Worm (Caenorhabditis elegans): ENCODE data around the gene npr-32.

ce11 chrIV:17233494-17233893, 2.6 kb upstream of the npr-32 start:
- TF ChIP-seq mdl-1 (tag; optimal IDR thresholded peaks at IDR 0.05) = no peak
- TF ChIP-seq pha-4 (GFP tag; IDR thresholded peaks at IDR 0.05) = no peak
- TF ChIP-seq pha-4 (tag; optimal IDR thresholded peaks at IDR 0.05) = no peak
- TF ChIP-seq lsy-2 (tag; optimal IDR thresholded peaks at IDR 0.05) = no peak

Data from whole organism, L4 larva.